Fruit fly (Drosophila melanogaster): ENCODE data around the gene CG7778.

dm6 chr2L:8384985-8385519 is 38.6 kb downstream of the CG7778 start:
- TF ChIP-seq Gug (GFP tag; IDR thresholded peaks at IDR 0.05), result no peak
- no peak for TF ChIP-seq CG10654 (GFP tag; optimal IDR thresholded peaks at IDR 0.05)

All from whole organism, embryonic.